Fruit fly (Drosophila melanogaster) whole organism, embryonic: Measurements from ENCODE around the gene Acat2.

Experiments
- Bdp1 ChIP-seq: fragments of 200-800 bp; sonication (Bioruptor generic); optimal IDR thresholded peaks from 3 replicates; lab custom pipeline; 2016; ENCODE audit warnings: missing biosample characterization, missing genetic modification characterization
- CG10959 ChIP-seq: fragments of 200-800 bp; sonication (Bioruptor generic); IDR thresholded peaks from 2 replicates; pipeline ENCODE4 v1.3.6; 2022; ENCODE audit warnings: missing biosample characterization, missing genetic modification characterization
- CG12071 ChIP-seq: fragments of 200-800 bp; sonication (Bioruptor generic); optimal IDR thresholded peaks from 3 replicates; lab custom pipeline; 2018; ENCODE audit warnings: missing biosample characterization, mild to moderate bottlenecking, missing genetic modification characterization
- CG12942 ChIP-seq: fragments of 200-800 bp; sonication (Bioruptor generic); optimal IDR thresholded peaks from 3 replicates; lab custom pipeline; 2016; ENCODE audit warnings: missing biosample characterization, missing genetic modification characterization
- CG13624 ChIP-seq: fragments of 200-800 bp; sonication (Bioruptor generic); optimal IDR thresholded peaks from 2 replicates; lab custom pipeline; 2016; ENCODE audit warnings: missing biosample characterization, missing genetic modification characterization
- CG1602 ChIP-seq: fragments of 200-800 bp; sonication (Bioruptor generic); optimal IDR thresholded peaks from 3 replicates; lab custom pipeline; 2016; ENCODE audit warnings: missing biosample characterization, missing genetic modification characterization
- CG1647 ChIP-seq: fragments of 200-800 bp; sonication (Bioruptor generic); optimal IDR thresholded peaks from 3 replicates; lab custom pipeline; 2016; ENCODE audit warnings: missing biosample characterization, missing genetic modification characterization
- CG17361 ChIP-seq: fragments of 200-800 bp; sonication (Bioruptor generic); IDR thresholded peaks from 3 replicates; pipeline ENCODE4 v1.3.6; 2022; ENCODE audit warnings: missing biosample characterization, missing genetic modification characterization
- CG18619 ChIP-seq: fragments of 200-800 bp; sonication (Bioruptor generic); optimal IDR thresholded peaks from 3 replicates; lab custom pipeline; 2017; ENCODE audit warnings: missing biosample characterization, mild to moderate bottlenecking, missing genetic modification characterization
- CG2202 ChIP-seq: fragments of 200-800 bp; sonication (Bioruptor generic); optimal IDR thresholded peaks from 2 replicates; lab custom pipeline; 2018; ENCODE audit warnings: missing biosample characterization, mild to moderate bottlenecking, missing genetic modification characterization
- CG31388 ChIP-seq: fragments of 200-800 bp; sonication (Bioruptor generic); optimal IDR thresholded peaks from 2 replicates; lab custom pipeline; 2016; ENCODE audit warnings: missing biosample characterization, missing genetic modification characterization
- CG4404 ChIP-seq: fragments of 200-800 bp; sonication (Bioruptor generic); IDR thresholded peaks from 2 replicates; pipeline ENCODE4 v1.3.6; 2022; ENCODE audit warnings: missing biosample characterization, missing genetic modification characterization
- CG4854 ChIP-seq: fragments of 200-800 bp; sonication (Bioruptor generic); optimal IDR thresholded peaks from 2 replicates; lab custom pipeline; 2016; ENCODE audit warnings: missing biosample characterization, missing genetic modification characterization, inconsistent platforms
- CG6791 ChIP-seq: fragments of 200-800 bp; sonication (Bioruptor generic); IDR thresholded peaks from 3 replicates; pipeline ENCODE4 v1.3.6; 2022; ENCODE audit warnings: missing biosample characterization, missing genetic modification characterization; ENCODE audit not compliant: partially characterized antibody
- CG6854 ChIP-seq: fragments of 200-800 bp; sonication (Bioruptor generic); optimal IDR thresholded peaks from 3 replicates; lab custom pipeline; 2017; ENCODE audit warnings: missing biosample characterization, mild to moderate bottlenecking, missing genetic modification characterization
- CG7271 ChIP-seq: fragments of 200-800 bp; sonication (Bioruptor generic); optimal IDR thresholded peaks from 2 replicates; lab custom pipeline; 2018; ENCODE audit warnings: missing biosample characterization, mild to moderate bottlenecking, missing genetic modification characterization, moderate library complexity
- CG7839 ChIP-seq: fragments of 200-800 bp; sonication (Bioruptor generic); optimal IDR thresholded peaks from 3 replicates; lab custom pipeline; 2018; ENCODE audit warnings: missing biosample characterization, mild to moderate bottlenecking, missing genetic modification characterization, moderate library complexity
- CG8089 ChIP-seq: fragments of 200-800 bp; sonication (Bioruptor generic); optimal IDR thresholded peaks from 3 replicates; lab custom pipeline; 2016; ENCODE audit warnings: missing biosample characterization, missing genetic modification characterization
- CG8388 ChIP-seq: fragments of 200-800 bp; sonication (Bioruptor generic); optimal IDR thresholded peaks from 2 replicates; lab custom pipeline; 2019; ENCODE audit warnings: missing biosample characterization, mild to moderate bottlenecking, missing genetic modification characterization, moderate library complexity
- CTCF ChIP-seq: fragments of 200-800 bp; sonication (Bioruptor generic); optimal IDR thresholded peaks from 2 replicates; lab custom pipeline; 2017; ENCODE audit warnings: missing biosample characterization, mild to moderate bottlenecking, missing genetic modification characterization, moderate library complexity
- CoRest ChIP-seq: fragments of 200-800 bp; sonication (Bioruptor generic); optimal IDR thresholded peaks from 3 replicates; lab custom pipeline; 2018; ENCODE audit warnings: missing biosample characterization, mild to moderate bottlenecking, missing genetic modification characterization, moderate library complexity
- ERR ChIP-seq: fragments of 200-800 bp; sonication (Bioruptor generic); optimal IDR thresholded peaks from 2 replicates; lab custom pipeline; 2016; ENCODE audit warnings: missing biosample characterization, missing genetic modification characterization
- Elba2 ChIP-seq: fragments of 200-800 bp; sonication (Bioruptor generic); optimal IDR thresholded peaks from 3 replicates; lab custom pipeline; 2016; ENCODE audit warnings: missing biosample characterization, missing genetic modification characterization
- Ets65A ChIP-seq: fragments of 200-800 bp; sonication (Bioruptor generic); peaks from one replicate; lab custom pipeline; 2016; ENCODE audit warnings: missing biosample characterization, missing genetic modification characterization
- HLH4C ChIP-seq: fragments of 200-800 bp; sonication (Bioruptor generic); IDR thresholded peaks from 3 replicates; pipeline ENCODE4 v1.3.6; 2022; ENCODE audit warnings: missing biosample characterization, missing genetic modification characterization; ENCODE audit not compliant: partially characterized antibody
- HmgZ ChIP-seq: fragments of 200-800 bp; sonication (Bioruptor generic); optimal IDR thresholded peaks from 2 replicates; lab custom pipeline; 2018; ENCODE audit warnings: missing biosample characterization, mild to moderate bottlenecking, missing genetic modification characterization
- Hr39 ChIP-seq: fragments of >200 bp; optimal IDR thresholded peaks from 2 replicates; lab custom pipeline; 2017
- MESR4 ChIP-seq: fragments of 200-800 bp; sonication (Bioruptor generic); optimal IDR thresholded peaks from 2 replicates; lab custom pipeline; 2018; ENCODE audit warnings: missing biosample characterization, mild to moderate bottlenecking, missing genetic modification characterization, moderate library complexity
- Med ChIP-seq: fragments of 200-800 bp; sonication (Bioruptor generic); peaks from one replicate; lab custom pipeline; 2016; ENCODE audit warnings: missing biosample characterization, missing genetic modification characterization, mild to moderate bottlenecking, inconsistent platforms, moderate library complexity
- Spps ChIP-seq: fragments of 200-800 bp; sonication (Bioruptor generic); optimal IDR thresholded peaks from 2 replicates; lab custom pipeline; 2018; ENCODE audit warnings: missing biosample characterization, mild to moderate bottlenecking, missing genetic modification characterization
- Usf ChIP-seq: fragments of 200-800 bp; sonication (Bioruptor generic); optimal IDR thresholded peaks from 2 replicates; lab custom pipeline; 2017; ENCODE audit warnings: missing genotype, missing biosample characterization, missing genetic modification characterization
- Vsx1 ChIP-seq: fragments of 200-800 bp; sonication (Bioruptor generic); optimal IDR thresholded peaks from 2 replicates; lab custom pipeline; 2017; ENCODE audit warnings: missing biosample characterization, mild to moderate bottlenecking, missing genetic modification characterization, missing genetic modification reagents
- aop ChIP-seq: fragments of 200-800 bp; sonication (Bioruptor generic); IDR thresholded peaks from 2 replicates; pipeline ENCODE4 v1.3.6; 2022; ENCODE audit warnings: missing biosample characterization, missing genetic modification characterization
- ase ChIP-seq: fragments of 200-800 bp; sonication (Bioruptor generic); IDR thresholded peaks from 3 replicates; pipeline ENCODE4 v1.3.6; 2022; ENCODE audit warnings: missing biosample characterization, missing genetic modification characterization
- bcd ChIP-seq: fragments of 200-800 bp; sonication (Bioruptor generic); optimal IDR thresholded peaks from 2 replicates; lab custom pipeline; 2017; ENCODE audit warnings: missing biosample characterization, mild to moderate bottlenecking, missing genetic modification characterization
- cato ChIP-seq: fragments of 200-800 bp; sonication (Bioruptor generic); optimal IDR thresholded peaks from 2 replicates; lab custom pipeline; 2016; ENCODE audit warnings: missing biosample characterization, missing genetic modification characterization, borderline replicate concordance
- chm ChIP-seq: fragments of 200-800 bp; sonication (Bioruptor generic); IDR thresholded peaks from 2 replicates; pipeline ENCODE4 v1.3.6; 2022; ENCODE audit warnings: missing biosample characterization, missing genetic modification characterization
- chn ChIP-seq: fragments of 200-800 bp; sonication (Bioruptor generic); optimal IDR thresholded peaks from 2 replicates; lab custom pipeline; 2016; ENCODE audit warnings: missing biosample characterization, missing genetic modification characterization
- disco-r ChIP-seq: fragments of 200-800 bp; sonication (Bioruptor generic); optimal IDR thresholded peaks from 2 replicates; lab custom pipeline; 2016; ENCODE audit warnings: missing biosample characterization, missing genetic modification characterization
- dmrt11E ChIP-seq: fragments of 200-800 bp; sonication (Bioruptor generic); optimal IDR thresholded peaks from 3 replicates; lab custom pipeline; 2018; ENCODE audit warnings: missing biosample characterization, mild to moderate bottlenecking, missing genetic modification characterization, moderate library complexity
- dysf ChIP-seq: fragments of 200-800 bp; sonication (Bioruptor generic); IDR thresholded peaks from 3 replicates; pipeline ENCODE4 v1.3.6; 2022; ENCODE audit warnings: missing biosample characterization, missing genetic modification characterization
- insv ChIP-seq, 2 experiments: fragments of 200-800 bp; sonication (Bioruptor generic); optimal IDR thresholded peaks; 3 replicates each; lab custom pipeline; 2016 to 2018; ENCODE audit warnings: missing biosample characterization in 2 of 2, missing genetic modification characterization in 2 of 2
- jumu ChIP-seq: fragments of 200-800 bp; sonication (Bioruptor generic); optimal IDR thresholded peaks from 3 replicates; lab custom pipeline; 2016; ENCODE audit warnings: missing biosample characterization, missing genetic modification characterization
- klu ChIP-seq: fragments of 200-800 bp; sonication (Bioruptor generic); IDR thresholded peaks from 2 replicates; pipeline ENCODE4 v1.3.6; 2022; ENCODE audit warnings: missing biosample characterization, missing genetic modification characterization
- p53 ChIP-seq: fragments of 200-800 bp; sonication (Bioruptor generic); optimal IDR thresholded peaks from 2 replicates; lab custom pipeline; 2016; ENCODE audit warnings: missing biosample characterization, missing genetic modification characterization
- pfk ChIP-seq: fragments of 200-800 bp; sonication (Bioruptor generic); optimal IDR thresholded peaks from 2 replicates; lab custom pipeline; 2018; ENCODE audit warnings: missing biosample characterization, mild to moderate bottlenecking, missing genetic modification characterization, moderate library complexity
- scrt ChIP-seq: fragments of 200-800 bp; sonication (Bioruptor generic); optimal IDR thresholded peaks from 2 replicates; lab custom pipeline; 2018; ENCODE audit warnings: missing biosample characterization, mild to moderate bottlenecking, missing genetic modification characterization, moderate library complexity
- sisA ChIP-seq: fragments of 200-800 bp; sonication (Bioruptor generic); IDR thresholded peaks from 2 replicates; pipeline ENCODE4 v1.3.6; 2022; ENCODE audit warnings: missing biosample characterization, missing genetic modification characterization
- wor ChIP-seq: fragments of 200-800 bp; sonication (Bioruptor generic); IDR thresholded peaks from 2 replicates; pipeline ENCODE4 v1.3.6; 2022; ENCODE audit warnings: missing biosample characterization, missing genetic modification characterization
- zfh1 ChIP-seq: fragments of 200-800 bp; sonication (Bioruptor generic); IDR thresholded peaks from 3 replicates; pipeline ENCODE4 v1.3.6; 2022; ENCODE audit warnings: missing biosample characterization, missing genetic modification characterization

The Acat2 gene

DNA sequence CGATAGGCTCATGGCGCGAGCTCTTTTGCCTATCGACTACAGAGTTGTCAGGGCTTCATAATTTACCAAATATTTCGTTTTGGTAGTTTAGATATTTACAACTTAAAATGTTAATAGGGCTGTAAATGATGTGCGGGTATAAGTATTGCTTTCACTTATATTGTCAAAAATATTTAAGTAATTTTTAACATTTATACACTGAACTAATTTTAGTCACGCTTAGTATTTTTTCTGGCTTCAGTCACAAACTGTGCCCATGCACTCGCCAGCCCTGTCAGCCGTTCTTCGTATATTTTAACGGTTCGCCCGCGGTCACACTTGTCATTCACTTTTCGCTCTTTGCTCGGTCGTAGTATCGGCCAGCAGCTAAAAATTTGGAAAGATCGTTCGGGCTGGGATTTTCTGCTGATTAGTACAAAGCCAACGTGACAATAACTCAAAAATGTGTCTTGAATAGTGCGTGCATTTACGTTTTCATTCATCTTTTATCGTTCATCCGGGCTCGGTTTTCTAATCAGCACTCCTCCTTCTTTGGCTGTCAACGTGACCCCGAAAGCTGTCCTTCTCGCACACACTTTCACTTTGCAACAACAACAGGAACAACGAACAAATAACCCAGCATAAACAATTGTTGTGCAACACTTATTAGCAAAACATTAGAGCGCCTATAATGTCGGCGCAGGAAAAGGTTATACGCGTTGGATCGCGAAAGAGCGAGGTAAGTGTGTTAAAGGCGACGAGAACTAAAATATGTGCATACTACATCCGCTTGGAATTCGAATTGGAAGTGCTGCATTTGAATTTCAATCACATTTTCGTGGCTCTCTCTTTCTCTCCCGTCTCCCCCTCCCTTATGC, 32.1 kb downstream of the Acat2 start, which contains the start of the genes Hmbs and CG2211 (continued):
- TF ChIP-seq insv (GFP tag; optimal IDR thresholded peaks at IDR 0.05; lab: Kevin White, UChicago) (peak; percentile 38 to 93), CG1647 (GFP tag; lab: Kevin White, UChicago) (peak; percentile 81), CG4854 (GFP tag; lab: Kevin White, UChicago) (peak; percentile 86), p53 (GFP tag; lab: Kevin White, UChicago) (peak; percentile 7), CG13624 (peak; percentile 90), Elba2 (GFP tag; lab: Kevin White, UChicago) (peak; percentile 84), dmrt11E (tag; lab: Kevin White, UChicago) (peak; percentile 83), klu (GFP tag; lab: Robert Waterston, UW) (peak; percentile 77), MESR4 (peak; percentile 77), Spps (tag; lab: Kevin White, UChicago) (peak; percentile 73), ERR (GFP tag; lab: Kevin White, UChicago) (peak; percentile 73), CG6854 (GFP tag; lab: Kevin White, UChicago) (peak; percentile 64), Hr39 (lab: Kevin White, UChicago) (no peak), bcd (GFP tag; lab: Kevin White, UChicago) (peak; percentile 82), dysf (peak; percentile 89), CG7839 (tag; lab: Kevin White, UChicago) (peak; percentile 86), Ets65A (GFP tag; lab: Kevin White, UChicago) (peak; percentile 98), cato (GFP tag; lab: Kevin White, UChicago) (peak; percentile 74), CG7271 (tag; lab: Kevin White, UChicago) (peak; percentile 77), HmgZ (tag; lab: Kevin White, UChicago) (peak; percentile 96), CG6791 (peak; percentile 17; the same call in 1 of the 3 replicates), disco-r (GFP tag; lab: Kevin White, UChicago) (peak; percentile 64), sisA (GFP tag; lab: Robert Waterston, UW) (peak; percentile 85), CG4404 (GFP tag; lab: Robert Waterston, UW) (peak; percentile 78), CG8089 (GFP tag; lab: Kevin White, UChicago) (peak; percentile 74), Med (GFP tag; lab: Kevin White, UChicago) (peak; percentile 98), CG31388 (GFP tag; lab: Kevin White, UChicago) (peak; percentile 76), ase (GFP tag; lab: Robert Waterston, UW) (peak; percentile 57; the same call in 1 of the 3 replicates), CG18619 (GFP tag; lab: Kevin White, UChicago) (peak; percentile 68), Bdp1 (peak; percentile 79), CG12942 (peak; percentile 90), CG8388 (peak; percentile 65), pfk (peak; percentile 34), CoRest (tag; lab: Kevin White, UChicago) (peak; percentile 88), CG12071 (peak; percentile 52), CG1602 (GFP tag; lab: Kevin White, UChicago) (peak; percentile 88), CG10959 (GFP tag; lab: Robert Waterston, UW) (peak; percentile 67), Vsx1 (peak; percentile 23), HLH4C (GFP tag; lab: Robert Waterston, UW) (peak; percentile 37; the same call in 1 of the 3 replicates), CTCF (GFP tag; lab: Kevin White, UChicago) (peak; percentile 31), zfh1 (GFP tag; lab: Robert Waterston, UW) (peak; percentile 90), aop (GFP tag; lab: Robert Waterston, UW) (peak; percentile 74), wor (GFP tag; lab: Robert Waterston, UW) (peak; percentile 58; the same call in 1 of the 2 replicates), Usf (peak; percentile 72), chm (GFP tag; lab: Robert Waterston, UW) (peak; percentile 83), scrt (GFP tag; lab: Kevin White, UChicago) (peak; percentile 72), jumu (GFP tag; lab: Kevin White, UChicago) (peak; percentile 84), CG2202 (peak; percentile 65), CG17361 (GFP tag; lab: Robert Waterston, UW) (peak; percentile 82), chn (GFP tag; lab: Kevin White, UChicago) (peak; percentile 92)
